Fruit fly (Drosophila melanogaster) whole organism, wandering third instar larva: ENCODE measurements around the gene CG33795.
A peak's percentile ranks its signal among the peaks of the same experiment; 100 is the strongest.

Experiments used
- Abd-B ChIP-seq: fragments of >200 bp; optimal IDR thresholded peaks from 2 replicates; lab custom pipeline; 2017; ENCODE audit warnings: missing biosample characterization, missing genetic modification characterization
- CG32264 ChIP-seq: fragments of 200-800 bp; sonication (Bioruptor generic); optimal IDR thresholded peaks from 2 replicates; lab custom pipeline; 2016; ENCODE audit warnings: missing biosample characterization, missing genetic modification characterization
- CrebA ChIP-seq: fragments of 200-800 bp; sonication (Bioruptor generic); optimal IDR thresholded peaks from 2 replicates; lab custom pipeline; 2016; ENCODE audit warnings: missing biosample characterization, mild to moderate bottlenecking, missing genetic modification characterization, borderline replicate concordance
- Dif ChIP-seq: fragments of 200-275, 200-300 bp; sonication (Bioruptor generic); optimal IDR thresholded peaks from 2 replicates; lab custom pipeline; 2018; ENCODE audit warnings: missing biosample characterization, missing genetic modification characterization; ENCODE audit not compliant: partially characterized antibody
- HLH106 ChIP-seq: fragments of 200-800 bp; optimal IDR thresholded peaks from 3 replicates; lab custom pipeline; 2019; ENCODE audit warnings: missing biosample characterization, mild to moderate bottlenecking, missing genetic modification characterization, moderate library complexity
- Hnf4 ChIP-seq: fragments of 200-800 bp; sonication (Bioruptor generic); optimal IDR thresholded peaks from 2 replicates; lab custom pipeline; 2016; ENCODE audit warnings: missing biosample characterization, mild to moderate bottlenecking, missing genetic modification characterization
- Hr78 ChIP-seq: fragments of >200 bp; optimal IDR thresholded peaks from 2 replicates; lab custom pipeline; 2017; ENCODE audit warnings: missing biosample characterization, missing genetic modification characterization
- Hr83 ChIP-seq: fragments of 200-300 bp; sonication (Bioruptor generic); optimal IDR thresholded peaks from 2 replicates; lab custom pipeline; 2016; ENCODE audit warnings: missing biosample characterization, mild to moderate bottlenecking, missing genetic modification characterization, moderate library complexity; ENCODE audit not compliant: poor library complexity, severe bottlenecking
- Mio ChIP-seq: sonication (Bioruptor generic); optimal IDR thresholded peaks from 2 replicates; lab custom pipeline; 2016; ENCODE audit warnings: missing biosample characterization, missing genetic modification characterization
- OdsH ChIP-seq: fragments of 200-800 bp; sonication (Bioruptor generic); optimal IDR thresholded peaks from 2 replicates; lab custom pipeline; 2016; ENCODE audit warnings: missing biosample characterization, mild to moderate bottlenecking, missing genetic modification characterization
- Rel ChIP-seq, 2 experiments: fragments of 200-800 bp; sonication (Bioruptor generic) in 1 of 2; optimal IDR thresholded peaks; 2 replicates in 1 of 2; 3 replicates in 1 of 2; lab custom pipeline; 2016 to 2019; ENCODE audit warnings: mild to moderate bottlenecking in 2 of 2, missing biosample characterization in 2 of 2, missing genetic modification characterization in 2 of 2, moderate library complexity in 1 of 2
- Sp1 ChIP-seq: fragments of 200-800 bp; sonication (Bioruptor generic); optimal IDR thresholded peaks from 3 replicates; lab custom pipeline; 2019; ENCODE audit warnings: missing biosample characterization, mild to moderate bottlenecking, missing genetic modification characterization, moderate library complexity
- Vsx2 ChIP-seq: fragments of 200-300, 225-300 bp; sonication (Bioruptor generic); optimal IDR thresholded peaks from 2 replicates; lab custom pipeline; 2018; ENCODE audit warnings: missing biosample characterization, missing genetic modification characterization; ENCODE audit not compliant: partially characterized antibody
- br ChIP-seq: fragments of 200-800 bp; sonication (Bioruptor generic); optimal IDR thresholded peaks from 2 replicates; lab custom pipeline; 2016; ENCODE audit warnings: missing biosample characterization, missing genetic modification characterization
- dl ChIP-seq, 2 experiments: fragments of 175-275, 200-275 bp in 1 of 2; fragments of 200-275 bp in 1 of 2; sonication (Bioruptor generic); optimal IDR thresholded peaks; lab custom pipeline; 2018; ENCODE audit warnings: mild to moderate bottlenecking in 2 of 2, missing biosample characterization in 2 of 2, missing genetic modification characterization in 2 of 2, moderate library complexity in 2 of 2; ENCODE audit not compliant: partially characterized antibody in 2 of 2, insufficient read depth in 1 of 2
- dsf ChIP-seq: sonication (Bioruptor generic); optimal IDR thresholded peaks from 2 replicates; lab custom pipeline; 2016; ENCODE audit warnings: missing biosample characterization, missing genetic modification characterization, borderline replicate concordance
- ey ChIP-seq: fragments of 200-800 bp; sonication (Bioruptor generic); optimal IDR thresholded peaks from 2 replicates; lab custom pipeline; 2016; ENCODE audit warnings: missing biosample characterization, missing genetic modification characterization
- fru ChIP-seq: fragments of 200-800 bp; sonication (Bioruptor generic); optimal IDR thresholded peaks from 3 replicates; lab custom pipeline; 2016; ENCODE audit warnings: missing biosample characterization, mild to moderate bottlenecking, missing genetic modification characterization
- jim ChIP-seq: fragments of 175-275, 200-325 bp; sonication (Bioruptor generic); optimal IDR thresholded peaks from 2 replicates; lab custom pipeline; 2016; ENCODE audit warnings: missing biosample characterization, mild to moderate bottlenecking, missing genetic modification characterization
- lola ChIP-seq: fragments of >200 bp; optimal IDR thresholded peaks from 2 replicates; lab custom pipeline; 2017; ENCODE audit warnings: missing biosample characterization, missing genetic modification characterization
- pan ChIP-seq: fragments of >200 bp; optimal IDR thresholded peaks from 2 replicates; lab custom pipeline; 2017
- psq ChIP-seq: fragments of 200-800 bp; sonication (Bioruptor generic); optimal IDR thresholded peaks from 3 replicates; lab custom pipeline; 2017; ENCODE audit warnings: missing biosample characterization, mild to moderate bottlenecking, missing genetic modification characterization, moderate library complexity
- rgr ChIP-seq: fragments of 200-800 bp; sonication (Bioruptor generic); optimal IDR thresholded peaks from 3 replicates; lab custom pipeline; 2016; ENCODE audit warnings: missing biosample characterization, mild to moderate bottlenecking, missing genetic modification characterization
- sv ChIP-seq: fragments of 200-800 bp; sonication (Bioruptor generic); optimal IDR thresholded peaks from 3 replicates; lab custom pipeline; 2016; ENCODE audit warnings: missing biosample characterization, missing genetic modification characterization
- tai ChIP-seq: sonication (Bioruptor generic); optimal IDR thresholded peaks from 2 replicates; lab custom pipeline; 2016; ENCODE audit warnings: missing biosample characterization, missing genetic modification characterization
- woc ChIP-seq: sonication (Bioruptor generic); optimal IDR thresholded peaks from 2 replicates; lab custom pipeline; 2016; ENCODE audit warnings: missing biosample characterization, mild to moderate bottlenecking, missing genetic modification characterization

CG33795 gene

dm6 chr3L:16172809-16173276 lies 1.7 kb upstream of the CG33795 start (continued):
- no peak for TF ChIP-seq Hr83 (GFP tag; lab: Kevin White, UChicago)

DNA sequence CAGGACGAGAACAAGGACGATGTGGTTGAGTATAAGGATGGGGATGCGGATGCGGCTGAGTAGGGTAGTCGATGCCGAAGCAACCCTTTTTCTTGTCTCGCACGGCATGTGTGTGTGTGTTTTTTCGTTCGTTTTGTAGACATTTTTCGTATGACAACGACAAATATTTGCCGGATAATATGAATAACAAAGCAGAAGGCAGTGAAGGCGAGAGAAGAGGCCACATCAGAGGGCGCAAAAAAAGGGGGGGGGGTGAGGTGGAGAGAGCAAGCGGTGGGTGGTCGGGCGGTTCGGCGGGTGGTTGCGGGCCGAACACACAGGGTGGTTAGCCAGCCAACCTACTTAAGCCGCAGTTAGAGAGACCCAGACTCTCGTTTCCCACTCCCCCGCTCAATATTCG lies 1.2 kb upstream of the CG33795 start:
- TF ChIP-seq Abd-B (GFP tag; lab: Kevin White, UChicago) (no peak), tai (GFP tag; lab: Kevin White, UChicago) (no peak), CG32264 (GFP tag; lab: Kevin White, UChicago) (no peak), rgr (GFP tag; lab: Kevin White, UChicago) (no peak), fru (GFP tag; lab: Kevin White, UChicago) (no peak), CrebA (GFP tag; lab: Kevin White, UChicago) (no peak), Hr78 (GFP tag; lab: Kevin White, UChicago) (no peak), Mio (no peak), Dif (GFP tag; lab: Kevin White, UChicago) (no peak), HLH106 (tag; lab: Kevin White, UChicago) (no peak), Hnf4 (no peak), jim (GFP tag; lab: Kevin White, UChicago) (no peak), lola (GFP tag; lab: Kevin White, UChicago) (no peak), pan (lab: Kevin White, UChicago) (no peak), br (GFP tag; lab: Kevin White, UChicago) (no peak), woc (GFP tag; lab: Kevin White, UChicago) (no peak), Hr83 (GFP tag; lab: Kevin White, UChicago) (no peak)

dm6 chr3L:16170006-16170405 lies 1.2 kb downstream of the CG33795 start, which contains the start of gene CG33796:
CG33796 (minus strand) TSS chr3L:16170106.
- no peak for TF ChIP-seq ey (GFP tag; lab: Kevin White, UChicago)
- no peak for TF ChIP-seq psq (GFP tag; lab: Kevin White, UChicago)
- TF ChIP-seq woc (GFP tag; lab: Kevin White, UChicago), result no peak
- no peak for TF ChIP-seq fru (GFP tag; lab: Kevin White, UChicago)

DNA sequence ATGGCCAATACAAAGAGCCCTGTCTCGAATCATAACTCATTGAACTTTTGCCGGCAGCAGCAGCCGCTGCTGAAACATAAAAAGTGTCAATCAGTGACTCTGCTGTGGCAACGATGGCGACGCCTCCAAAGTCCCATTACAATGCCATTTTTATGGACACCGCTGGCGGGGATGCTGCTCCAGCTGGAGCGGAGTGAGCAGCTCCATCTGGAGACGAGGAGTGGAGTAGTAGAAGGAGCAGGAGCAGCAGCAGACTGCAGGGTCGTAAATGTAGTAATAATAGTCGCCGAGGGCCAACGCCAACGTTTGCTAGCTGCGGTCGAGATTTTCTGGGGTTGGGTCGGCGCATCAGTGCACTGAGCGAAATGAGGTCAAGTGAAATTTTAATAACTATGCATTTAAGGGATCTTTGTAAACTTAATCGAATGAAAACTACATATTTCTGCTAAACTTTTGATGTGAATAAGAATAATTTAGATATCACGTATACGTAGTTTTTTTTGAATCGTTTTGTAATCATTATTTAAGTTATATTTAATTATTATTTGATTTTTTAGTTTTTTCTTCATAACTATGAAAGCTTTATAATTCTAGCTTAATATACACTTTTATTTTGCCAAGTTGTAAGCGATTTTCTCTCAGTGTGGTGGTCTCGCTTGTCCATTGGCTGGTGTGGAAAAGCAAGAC lies 2.5 kb downstream of the CG33795 start:
- TF ChIP-seq tai (GFP tag; lab: Kevin White, UChicago), result no peak
- TF ChIP-seq dsf (GFP tag; lab: Kevin White, UChicago), result no peak
- TF ChIP-seq fru (GFP tag; lab: Kevin White, UChicago), result no peak
- TF ChIP-seq ey (GFP tag; lab: Kevin White, UChicago), result no peak
- TF ChIP-seq Hnf4, result no peak
- TF ChIP-seq Mio, result no peak
- TF ChIP-seq OdsH (GFP tag; lab: Kevin White, UChicago), result no peak
- no peak for TF ChIP-seq Vsx2 (GFP tag; lab: Kevin White, UChicago)
- TF ChIP-seq sv (GFP tag; lab: Kevin White, UChicago), result no peak
- no peak for TF ChIP-seq Hr78 (GFP tag; lab: Kevin White, UChicago)
- TF ChIP-seq CrebA (GFP tag; lab: Kevin White, UChicago), result no peak

DNA sequence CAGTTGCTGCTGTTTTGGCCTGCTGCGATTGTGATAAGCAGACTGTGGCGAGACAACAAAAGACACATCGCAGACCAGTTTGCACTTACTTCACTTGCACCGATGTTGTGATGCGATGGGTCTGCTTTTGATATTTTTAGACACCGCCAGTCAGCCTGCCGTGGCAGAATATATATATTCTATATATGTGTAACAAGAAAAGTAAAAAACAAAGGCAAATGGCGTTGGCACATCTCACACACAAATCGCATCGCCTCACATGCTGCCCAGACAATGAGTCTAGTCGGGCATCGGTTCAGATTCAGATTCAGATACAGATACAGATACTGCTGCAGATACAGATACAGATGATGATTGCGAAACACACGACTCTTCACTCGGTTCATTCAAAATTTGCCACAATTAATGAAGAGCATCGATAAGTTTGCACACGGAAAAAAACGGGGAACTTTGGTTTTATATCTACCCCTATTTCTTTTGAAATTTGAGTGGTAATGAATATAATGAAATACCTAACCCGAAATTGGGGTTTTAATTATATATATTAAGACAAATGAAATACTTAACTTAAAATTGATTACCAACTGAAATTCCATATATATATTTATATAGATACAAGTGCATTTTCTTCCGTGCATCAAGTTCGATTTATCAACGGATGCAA lies 3.3 kb downstream of the CG33795 start:
- TF ChIP-seq br (GFP tag; lab: Kevin White, UChicago), result peak; percentile 31
- TF ChIP-seq fru (GFP tag; lab: Kevin White, UChicago), result peak; percentile 4
- peak; percentile 5 for TF ChIP-seq HLH106 (tag; lab: Kevin White, UChicago)
- peak; percentile 33 for TF ChIP-seq CrebA (GFP tag; lab: Kevin White, UChicago)
- TF ChIP-seq Rel (GFP tag; optimal IDR thresholded peaks at IDR 0.05; lab: Kevin White, UChicago), result no peak
- peak; percentile 13 for TF ChIP-seq Rel (tag; optimal IDR thresholded peaks at IDR 0.05; lab: Kevin White, UChicago)
- TF ChIP-seq CG32264 (GFP tag; lab: Kevin White, UChicago), result no peak
- peak in 1 of 2 experiments; percentile 8 for TF ChIP-seq dl (GFP tag; optimal IDR thresholded peaks at IDR 0.05; lab: Kevin White, UChicago; ENCODE audit: insufficient read depth in 1 of 2, partially characterized antibody in 2 of 2)
- peak; percentile 6 for TF ChIP-seq OdsH (GFP tag; lab: Kevin White, UChicago)
- TF ChIP-seq Abd-B (GFP tag; lab: Kevin White, UChicago), result no peak
- TF ChIP-seq Vsx2 (GFP tag; lab: Kevin White, UChicago), result no peak
- peak; percentile 7 for TF ChIP-seq Hnf4
- TF ChIP-seq Sp1 (GFP tag; lab: Kevin White, UChicago), result peak; percentile 4
